Worm (Caenorhabditis elegans): Measurements from ENCODE around the gene str-130.

str-130 gene

DNA sequence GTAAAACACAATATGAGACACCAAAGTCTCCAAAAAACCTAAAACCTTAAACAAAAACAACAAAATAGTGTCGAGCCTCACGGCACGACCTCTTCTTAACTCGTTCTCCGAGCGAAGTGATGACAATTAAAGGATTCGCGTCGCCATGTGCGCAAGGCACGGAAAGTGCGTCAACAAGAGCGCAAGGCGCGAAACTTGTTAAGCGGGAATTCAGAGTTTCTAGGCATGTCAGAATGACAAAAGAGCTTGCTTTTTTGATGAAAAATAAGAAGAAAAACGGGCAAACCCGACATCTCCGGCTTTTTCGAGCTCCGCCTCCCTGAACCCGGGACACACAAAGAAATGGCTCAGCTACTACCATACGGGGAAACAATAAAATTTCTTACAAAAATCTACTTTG lies 32.7 kb downstream of the str-130 start:
- TF ChIP-seq snpc-1.2 (GFP tag; IDR thresholded peaks at IDR 0.05) = 0 out of 2 replicates have a peak, but pooled peaks have one; percentile 24

DNA sequence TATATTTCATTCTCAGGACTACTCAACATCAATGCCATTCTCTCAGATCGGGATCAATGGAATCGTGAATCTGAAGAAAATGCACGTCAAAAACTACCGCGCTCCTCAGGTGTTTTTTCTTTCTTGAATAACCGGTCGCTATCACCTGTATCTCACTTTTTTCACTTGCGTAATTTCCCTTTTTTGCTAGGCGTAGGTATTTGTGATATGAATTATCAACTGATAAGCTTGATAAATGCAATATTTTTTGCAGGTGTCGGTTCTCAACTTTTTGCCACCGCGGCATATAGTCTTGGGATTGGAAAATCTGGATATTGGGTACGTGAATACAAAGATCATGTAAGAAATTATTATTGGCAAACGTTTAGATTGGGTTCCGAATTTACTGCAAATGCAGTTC lies 35.3 kb downstream of the str-130 start:
- TF ChIP-seq nhr-48 (tag; optimal IDR thresholded peaks at IDR 0.05) (peak; percentile 23), unc-62 (GFP tag; optimal IDR thresholded peaks at IDR 0.05 in 1 of 2) (peak in 1 of 2 experiments; percentile 70), unc-62 (tag; optimal IDR thresholded peaks at IDR 0.05) (no peak), aha-1 (tag) (peak; percentile 31), unc-130 (GFP tag; optimal IDR thresholded peaks at IDR 0.05) (no peak)

DNA sequence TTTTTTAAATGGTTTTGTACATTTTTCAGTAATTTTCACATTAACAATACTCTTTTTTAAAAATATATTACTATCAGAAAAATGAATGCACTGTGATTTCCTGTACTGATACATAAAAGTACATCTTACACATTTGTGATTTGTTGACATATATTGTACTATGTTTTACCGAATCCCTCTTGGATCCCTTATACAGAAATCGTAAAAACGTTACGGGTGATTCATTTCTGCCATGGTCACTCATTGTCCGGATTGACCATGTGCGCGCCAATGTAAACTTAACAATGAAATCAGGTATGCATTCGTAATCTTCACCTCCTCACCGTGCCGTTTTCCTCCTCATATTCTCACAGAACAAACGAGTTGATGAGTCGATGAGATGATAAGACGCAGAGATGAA lies 36.4 kb downstream of the str-130 start, which contains the start of gene ZC513.2:
TSS of gene ZC513.2 (plus strand) at position 301 of the 400 bp plus-strand sequence.
- TF ChIP-seq jun-1 (tag; optimal IDR thresholded peaks at IDR 0.05) (peak; percentile 11), aha-1 (tag) (peak; percentile 28), zip-2 (tag; optimal IDR thresholded peaks at IDR 0.05) (no peak), rbr-2 (tag; optimal IDR thresholded peaks at IDR 0.05) (no peak)

DNA sequence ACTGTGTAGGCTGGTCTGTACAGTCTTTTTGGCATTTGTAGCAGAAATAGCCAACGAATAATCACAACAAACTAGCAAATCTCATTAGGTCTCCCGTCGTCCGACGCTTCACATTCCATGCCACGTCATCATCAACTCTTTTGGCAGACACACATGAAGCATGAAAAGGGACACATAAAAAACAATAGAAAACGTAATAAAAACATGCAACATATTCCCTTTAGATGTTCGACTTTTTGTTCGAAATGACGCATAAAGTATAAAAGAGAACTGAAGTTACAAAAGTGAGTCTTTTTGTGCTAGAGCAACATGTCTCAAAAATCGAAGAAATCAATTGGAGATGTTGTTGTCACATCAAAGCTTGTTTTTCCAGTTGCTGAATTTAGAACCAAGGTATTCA lies 38.6 kb downstream of the str-130 start, which contains the start of gene sth-1:
TSS of gene sth-1 (plus strand) at position 301 of the 400 bp plus-strand sequence.
- peak; percentile 42 for TF ChIP-seq dve-1 (tag; optimal IDR thresholded peaks at IDR 0.05; ENCODE audit: insufficient read depth)
- TF ChIP-seq dmd-9 (GFP tag; IDR thresholded peaks at IDR 0.05) = no peak

DNA sequence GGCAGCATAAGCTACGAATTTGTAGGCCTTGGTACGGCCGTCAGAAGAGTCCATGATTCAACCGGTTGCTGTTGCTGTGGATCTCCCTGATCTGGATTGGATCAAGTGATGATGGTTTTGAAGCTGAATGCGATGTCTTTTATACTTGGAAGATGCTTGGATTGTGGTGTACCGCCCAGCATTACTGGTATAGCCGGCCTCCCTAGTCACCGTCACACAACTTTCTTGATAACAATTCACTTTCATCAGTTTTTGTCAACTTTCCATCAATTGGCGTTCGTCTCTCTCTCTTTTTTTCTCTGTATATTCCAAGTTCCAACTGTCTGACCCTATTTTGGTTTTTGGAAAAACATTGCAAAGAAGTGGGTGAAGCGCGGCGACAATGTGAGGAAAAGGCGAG lies 39.7 kb downstream of the str-130 start, which contains the start of gene col-43:
TSS of gene col-43 (minus strand) at position 101 of the 400 bp plus-strand sequence.
- no peak for TF ChIP-seq T26A8.4 (GFP tag; IDR thresholded peaks at IDR 0.05)
- TF ChIP-seq spr-3 (GFP tag; optimal IDR thresholded peaks at IDR 0.05) = no peak
- no peak for TF ChIP-seq F26F4.8 (GFP tag; conservative IDR thresholded peaks at IDR 0.05)
- no peak for TF ChIP-seq mes-2 (tag; optimal IDR thresholded peaks at IDR 0.05; ENCODE audit: poor library complexity, severe bottlenecking)
- no peak for TF ChIP-seq dmd-8 (GFP tag; IDR thresholded peaks at IDR 0.05)
- no peak for TF ChIP-seq madf-5 (GFP tag; IDR thresholded peaks at IDR 0.05)
- TF ChIP-seq duxl-1 (tag; optimal IDR thresholded peaks at IDR 0.05; ENCODE audit: poor library complexity) = no peak
- TF ChIP-seq nhr-6 (tag; optimal IDR thresholded peaks at IDR 0.05) = no peak
- TF ChIP-seq dmd-9 (GFP tag; IDR thresholded peaks at IDR 0.05) = no peak
- no peak for TF ChIP-seq spr-1 (tag; optimal IDR thresholded peaks at IDR 0.05)
- no peak for TF ChIP-seq snpc-4 (tag; optimal IDR thresholded peaks at IDR 0.05)
- no peak for TF ChIP-seq Y5F2A.4 (GFP tag; optimal IDR thresholded peaks at IDR 0.05)
- no peak for TF ChIP-seq ctbp-1 (GFP tag; IDR thresholded peaks at IDR 0.05)
- no peak for TF ChIP-seq madf-9 (GFP tag; conservative IDR thresholded peaks at IDR 0.05)
- TF ChIP-seq ZK546.5 (tag; optimal IDR thresholded peaks at IDR 0.05) = no peak
- no peak for TF ChIP-seq dpl-1 (GFP tag; optimal IDR thresholded peaks at IDR 0.05)
- TF ChIP-seq F44E2.7 (GFP tag; IDR thresholded peaks at IDR 0.05) = no peak
- TF ChIP-seq zip-2 (tag; optimal IDR thresholded peaks at IDR 0.05) = no peak
- no peak for TF ChIP-seq lir-3 (tag; optimal IDR thresholded peaks at IDR 0.05)
- no peak for TF ChIP-seq lsy-2 (tag; optimal IDR thresholded peaks at IDR 0.05)

DNA sequence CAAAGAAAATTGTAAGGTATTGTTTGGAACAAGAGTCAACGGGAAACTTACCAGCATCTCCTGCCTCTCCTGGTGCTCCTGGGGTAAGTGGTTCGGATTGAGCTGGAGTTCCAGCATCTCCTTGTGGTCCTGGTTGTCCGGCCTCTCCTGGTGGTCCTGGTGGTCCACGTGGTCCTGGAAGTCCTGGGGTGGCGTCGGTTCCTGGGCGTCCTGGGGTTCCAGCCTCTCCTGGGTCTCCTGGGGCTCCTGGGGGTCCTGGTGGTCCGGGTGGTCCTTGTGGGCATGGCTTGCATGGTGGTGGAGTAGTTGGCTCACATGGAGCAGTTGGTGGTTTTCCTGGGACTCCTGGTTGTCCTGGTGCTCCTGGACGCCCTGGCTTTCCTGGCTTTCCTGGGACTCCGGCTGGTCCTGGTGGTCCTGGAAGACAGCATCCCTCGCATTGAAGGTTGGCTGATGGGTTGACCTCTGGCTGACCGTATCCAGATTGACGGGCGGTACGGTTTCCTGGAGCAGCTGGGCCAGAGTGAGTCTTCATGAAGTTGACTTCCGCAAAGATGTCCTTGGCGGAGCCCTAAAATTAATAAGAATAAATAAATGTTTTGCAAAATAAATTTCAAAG lies 40.3 kb downstream of the str-130 start:
- no peak for TF ChIP-seq hlh-30 (tag; optimal IDR thresholded peaks at IDR 0.05; ENCODE audit: insufficient read depth)
- no peak for TF ChIP-seq lin-38 (GFP tag; IDR thresholded peaks at IDR 0.05)
- TF ChIP-seq aha-1 (tag) = peak; percentile 30
- peak; percentile 96 for TF ChIP-seq set-16 (GFP tag; IDR thresholded peaks at IDR 0.05)

Data from whole organism, L4 larva.